Worm (Caenorhabditis elegans) whole organism, L4 larva: ENCODE data around the gene msp-38.
A peak's percentile ranks its signal among the peaks of the same experiment; 100 is the strongest.

Source experiments
- R02D3.7 ChIP-seq: fragments of 150-350 bp; sonication (generic microtip); optimal IDR thresholded peaks from 3 replicates; lab custom pipeline; 2014; ENCODE audit warnings: missing biosample characterization, missing genetic modification characterization
- T20F7.1 ChIP-seq: fragments of 200-800 bp; sonication (Bioruptor generic); optimal IDR thresholded peaks from 2 replicates; lab custom pipeline; 2018; ENCODE audit warnings: mild to moderate bottlenecking, missing genetic modification characterization, missing compliant biosample characterization
- T26A8.4 ChIP-seq: fragments of 200-800 bp; sonication (Bioruptor generic); IDR thresholded peaks from 2 replicates; pipeline ENCODE4 v1.3.6; 2022; ENCODE audit warnings: missing genetic modification characterization, missing compliant biosample characterization
- Y5F2A.4 ChIP-seq: fragments of 200-800 bp; sonication (Bioruptor generic); optimal IDR thresholded peaks from 2 replicates; lab custom pipeline; 2018; ENCODE audit warnings: mild to moderate bottlenecking, missing genetic modification characterization, missing compliant biosample characterization
- ZK337.2 ChIP-seq: fragments of 200-800 bp; sonication (Bioruptor generic); IDR thresholded peaks from 2 replicates; pipeline ENCODE4 v1.3.6; 2022; ENCODE audit warnings: missing genetic modification reagents, missing genetic modification characterization, missing compliant biosample characterization
- aha-1 ChIP-seq: fragments of 150-350 bp; peaks from one replicate; lab custom pipeline; 2014; ENCODE audit warnings: missing biosample characterization, missing genetic modification characterization
- ama-1 ChIP-seq: fragments of 150-350 bp; optimal IDR thresholded peaks from 2 replicates; lab custom pipeline; 2014; ENCODE audit warnings: inconsistent platforms, mixed read lengths
- ceh-82 ChIP-seq: sonication (generic microtip); optimal IDR thresholded peaks from 2 replicates; lab custom pipeline; 2017; ENCODE audit warnings: missing biosample characterization, missing genetic modification characterization
- ctbp-1 ChIP-seq: fragments of 200-800 bp; sonication (Bioruptor generic); IDR thresholded peaks from 2 replicates; pipeline ENCODE4 v1.3.6; 2022; ENCODE audit warnings: missing genetic modification reagents, missing genetic modification characterization, missing compliant biosample characterization
- daf-19 ChIP-seq: fragments of 200-800 bp; sonication (Bioruptor generic); conservative IDR thresholded peaks from 2 replicates; pipeline ENCODE4 v1.3.6; 2022; ENCODE audit warnings: missing genetic modification characterization, missing compliant biosample characterization
- dmd-6 ChIP-seq: fragments of 200-800 bp; sonication (Bioruptor generic); IDR thresholded peaks from 2 replicates; pipeline ENCODE4 v1.3.6; 2022; ENCODE audit warnings: missing genetic modification reagents, missing genetic modification characterization, missing compliant biosample characterization
- dmd-8 ChIP-seq: fragments of 200-800 bp; sonication (Bioruptor generic); IDR thresholded peaks from 2 replicates; pipeline ENCODE4 v1.3.6; 2022; ENCODE audit warnings: missing genetic modification characterization, missing compliant biosample characterization
- fkh-10 ChIP-seq: fragments of 150-350 bp; optimal IDR thresholded peaks from 2 replicates; lab custom pipeline; 2014; ENCODE audit warnings: missing biosample characterization, missing genetic modification reagents, missing genetic modification characterization
- hlh-11 ChIP-seq: fragments of 200-800 bp; sonication (Bioruptor generic); optimal IDR thresholded peaks from 2 replicates; lab custom pipeline; 2018; ENCODE audit warnings: mild to moderate bottlenecking, missing genetic modification characterization, missing compliant biosample characterization
- hlh-30 ChIP-seq: sonication (generic microtip); optimal IDR thresholded peaks from 2 replicates; lab custom pipeline; 2017; ENCODE audit warnings: antibody characterized with exemption, mild to moderate bottlenecking, missing genetic modification characterization, missing compliant biosample characterization; ENCODE audit not compliant: insufficient read depth
- lin-13 ChIP-seq: fragments of 150-350 bp; optimal IDR thresholded peaks from 2 replicates; lab custom pipeline; 2014; ENCODE audit warnings: missing biosample characterization, missing genetic modification reagents, missing genetic modification characterization
- lin-38 ChIP-seq: fragments of 200-800 bp; sonication (Bioruptor generic); IDR thresholded peaks from 2 replicates; pipeline ENCODE4 v1.3.6; 2022; ENCODE audit warnings: missing genetic modification reagents, missing genetic modification characterization, missing compliant biosample characterization
- madf-5 ChIP-seq, 2 experiments: fragments of 200-800 bp; sonication (Bioruptor generic); IDR thresholded peaks; 2 replicates each; pipeline ENCODE4 v1.3.6; 2022; ENCODE audit warnings: missing compliant biosample characterization in 2 of 2, missing genetic modification characterization in 2 of 2
- mdl-1 ChIP-seq, 2 experiments: fragments of 150-350 bp in 1 of 2; sonication (generic microtip) in 1 of 2; optimal IDR thresholded peaks; 2 replicates each; lab custom pipeline; 2014 to 2017; ENCODE audit warnings: missing biosample characterization in 2 of 2, missing genetic modification characterization in 2 of 2
- mes-2 ChIP-seq: sonication (generic microtip); optimal IDR thresholded peaks from 2 replicates; lab custom pipeline; 2016; ENCODE audit warnings: missing genotype, mild to moderate bottlenecking, missing genetic modification characterization, missing compliant biosample characterization; ENCODE audit not compliant: poor library complexity, severe bottlenecking
- nhr-10 ChIP-seq: fragments of 150-350 bp; optimal IDR thresholded peaks from 2 replicates; lab custom pipeline; 2014; ENCODE audit warnings: missing biosample characterization, missing genetic modification characterization
- nhr-111 ChIP-seq: fragments of 200-800 bp; sonication (Bioruptor generic); optimal IDR thresholded peaks from 2 replicates; lab custom pipeline; 2018; ENCODE audit warnings: mild to moderate bottlenecking, missing genetic modification characterization, missing compliant biosample characterization
- nhr-237 ChIP-seq: sonication (generic microtip); optimal IDR thresholded peaks from 2 replicates; lab custom pipeline; 2017; ENCODE audit warnings: missing biosample characterization, missing genetic modification characterization
- nhr-25 ChIP-seq: sonication (generic microtip); optimal IDR thresholded peaks from 2 replicates; lab custom pipeline; 2017; ENCODE audit warnings: missing genetic modification characterization, mild to moderate bottlenecking, missing compliant biosample characterization, antibody characterized with exemption, moderate library complexity, borderline replicate concordance; ENCODE audit not compliant: insufficient read depth
- nhr-28 ChIP-seq: fragments of 150-350 bp; optimal IDR thresholded peaks from 2 replicates; lab custom pipeline; 2014; ENCODE audit warnings: missing biosample characterization, missing genetic modification characterization
- nhr-41 ChIP-seq: fragments of 200-800 bp; sonication (Bioruptor generic); IDR thresholded peaks from 2 replicates; pipeline ENCODE4 v1.3.6; 2022; ENCODE audit warnings: missing genetic modification reagents, missing genetic modification characterization, missing compliant biosample characterization
- nhr-77 ChIP-seq: fragments of 150-350 bp; optimal IDR thresholded peaks from 2 replicates; lab custom pipeline; 2014; ENCODE audit warnings: missing biosample characterization, missing genetic modification characterization
- php-3 ChIP-seq: fragments of 200-800 bp; sonication (Bioruptor generic); IDR thresholded peaks from 2 replicates; pipeline ENCODE4 v1.3.6; 2022; ENCODE audit warnings: missing genetic modification reagents, missing genetic modification characterization, missing compliant biosample characterization
- rbr-2 ChIP-seq: sonication (generic microtip); optimal IDR thresholded peaks from 2 replicates; lab custom pipeline; 2016; ENCODE audit warnings: missing genotype, missing genetic modification characterization, missing compliant biosample characterization
- skn-1 ChIP-seq: fragments of 150-350 bp; optimal IDR thresholded peaks from 2 replicates; lab custom pipeline; 2014; ENCODE audit warnings: missing biosample characterization, missing genetic modification characterization
- snpc-1.2 ChIP-seq: fragments of 200-800 bp; sonication (Bioruptor generic); IDR thresholded peaks from 2 replicates; pipeline ENCODE4 v1.3.6; 2022; ENCODE audit warnings: missing genetic modification reagents, missing genetic modification characterization, missing compliant biosample characterization
- tag-97 ChIP-seq: fragments of 200-800 bp; sonication (Bioruptor generic); IDR thresholded peaks from 2 replicates; pipeline ENCODE4 v1.3.6; 2022; ENCODE audit warnings: missing genetic modification characterization, missing compliant biosample characterization
- unc-62 ChIP-seq, 3 experiments: fragments of 150-350 bp in 1 of 3; sonication (generic microtip); optimal IDR thresholded peaks in 2 of 3; peaks in 1 of 3; 1 replicate in 1 of 3; 2 replicates in 2 of 3; lab custom pipeline; 2014 to 2017; ENCODE audit warnings: missing biosample characterization in 3 of 3, missing genetic modification characterization in 3 of 3, missing genetic modification reagents in 3 of 3, missing genotype in 1 of 3

Gene msp-38

ce11 chrIV:10151439-10151997 is 8.0 kb upstream of the msp-38 start, which contains the start of gene copg-1 (continued):
- TF ChIP-seq skn-1 (no peak), madf-5 (GFP tag; IDR thresholded peaks at IDR 0.05; lab: Robert Waterston, UW) (no peak), lin-13 (peak; percentile 42), nhr-25 (tag; lab: Kevin White, UChicago) (no peak), T26A8.4 (GFP tag; lab: Robert Waterston, UW) (no peak), aha-1 (tag; lab: Kevin White, UChicago) (peak; percentile 74), ctbp-1 (GFP tag; lab: Robert Waterston, UW) (0 out of 2 replicates have a peak, but pooled peaks have one; percentile 16), mes-2 (peak; percentile 77), mdl-1 (tag; optimal IDR thresholded peaks at IDR 0.05; lab: Kevin White, UChicago) (peak in 1 of 2 experiments; percentile 9), R02D3.7 (tag; lab: Kevin White, UChicago) (no peak), fkh-10 (peak; percentile 13), nhr-237 (no peak), T20F7.1 (GFP tag; lab: Kevin White, UChicago) (peak; percentile 52), dmd-6 (0 out of 2 replicates have a peak, but pooled peaks have one; percentile 7)

- peak; percentile 43 for TF ChIP-seq fkh-10
- TF ChIP-seq ama-1 (lab: Kevin White, UChicago), result no peak
- peak; percentile 11 for TF ChIP-seq nhr-28 (tag; lab: Kevin White, UChicago)
- no peak for TF ChIP-seq ceh-82
Observed at ce11 chrIV:10150552-10151004, 7.0 kb upstream of the msp-38 start, which contains the start of gene tsp-12. TSS of gene tsp-12 (minus strand) at chrIV:10150602.

ce11 chrIV:10148938-10149337 is 5.4 kb upstream of the msp-38 start, which contains the start of gene pigs-1:
TSS of gene pigs-1 (minus strand) at chrIV:10149038.
- TF ChIP-seq tag-97 (GFP tag; lab: Robert Waterston, UW) (no peak), nhr-10 (tag; lab: Kevin White, UChicago) (no peak), dmd-8 (GFP tag; lab: Robert Waterston, UW) (no peak), madf-5 (GFP tag; IDR thresholded peaks at IDR 0.05; lab: Robert Waterston, UW) (no peak), nhr-111 (GFP tag; lab: Kevin White, UChicago) (no peak), skn-1 (no peak), ZK337.2 (GFP tag; lab: Robert Waterston, UW) (no peak), nhr-77 (tag; lab: Kevin White, UChicago) (no peak), hlh-30 (tag; lab: Kevin White, UChicago) (no peak), nhr-41 (no peak), lin-13 (no peak), daf-19 (GFP tag; lab: Robert Waterston, UW) (no peak), rbr-2 (tag; lab: Kevin White, UChicago) (no peak), hlh-11 (tag; lab: Kevin White, UChicago) (no peak)

- no peak for TF ChIP-seq Y5F2A.4 (GFP tag; lab: Kevin White, UChicago)
- TF ChIP-seq dmd-8 (GFP tag; lab: Robert Waterston, UW), result no peak
- TF ChIP-seq rbr-2 (tag; lab: Kevin White, UChicago), result no peak
- no peak for TF ChIP-seq lin-38 (GFP tag; lab: Robert Waterston, UW)
- TF ChIP-seq, all 104 proteins: peak for 0
Observed at ce11 chrIV:10146885-10147284, 3.3 kb upstream of the msp-38 start, which contains the start of gene T14G10.8. TSS of gene T14G10.8 (minus strand) at chrIV:10146985.

- TF ChIP-seq unc-62 (GFP tag; optimal IDR thresholded peaks at IDR 0.05 in 1 of 2; lab: Kevin White, UChicago) (peak in 1 of 2 experiments; percentile 9), unc-62 (tag; optimal IDR thresholded peaks at IDR 0.05; lab: Kevin White, UChicago) (no peak), php-3 (GFP tag; lab: Robert Waterston, UW) (no peak), snpc-1.2 (no peak)
Observed at ce11 chrIV:10144909-10145308, 1.4 kb upstream of the msp-38 start.
